Fruit fly (Drosophila melanogaster): Measurements from ENCODE around the gene Rcd-1.
A peak's percentile ranks its signal among the peaks of the same experiment; 100 is the strongest.

Rcd-1 gene

dm6 chrX:19683040-19683875 is 44.7 kb downstream of the Rcd-1 start, which contains the start of the genes dome and Ubqn (continued):
- TF ChIP-seq eyg (GFP tag; optimal IDR thresholded peaks at IDR 0.05) (no peak), NC2α (GFP tag; optimal IDR thresholded peaks at IDR 0.05) (no peak), Tbp (GFP tag; optimal IDR thresholded peaks at IDR 0.05) (no peak), Hr3 (GFP tag; optimal IDR thresholded peaks at IDR 0.05) (no peak), ewg (GFP tag; optimal IDR thresholded peaks at IDR 0.05) (peak; percentile 27), sd (tag; optimal IDR thresholded peaks at IDR 0.05) (no peak), pnt (GFP tag; optimal IDR thresholded peaks at IDR 0.05) (no peak), CG1832 (GFP tag; optimal IDR thresholded peaks at IDR 0.05) (peak; percentile 92), CG9876 (GFP tag; optimal IDR thresholded peaks at IDR 0.05) (no peak), Fer2 (tag; optimal IDR thresholded peaks at IDR 0.05) (no peak), chif (GFP tag; optimal IDR thresholded peaks at IDR 0.05) (no peak), CG9727 (GFP tag; optimal IDR thresholded peaks at IDR 0.05) (peak; percentile 22), nerfin-2 (GFP tag; IDR thresholded peaks at IDR 0.05; ENCODE audit: partially characterized antibody) (peak; percentile 93), HLHmδ (GFP tag; optimal IDR thresholded peaks at IDR 0.05) (no peak), usp (GFP tag; optimal IDR thresholded peaks at IDR 0.05) (no peak), p53 (GFP tag; optimal IDR thresholded peaks at IDR 0.05) (peak; percentile 41), exex (tag; optimal IDR thresholded peaks at IDR 0.05) (no peak), CTCF (GFP tag; optimal IDR thresholded peaks at IDR 0.05) (peak; percentile 76), CG7786 (GFP tag; optimal IDR thresholded peaks at IDR 0.05) (no peak), CG13424 (tag; optimal IDR thresholded peaks at IDR 0.05) (peak; percentile 3), seq (GFP tag; IDR thresholded peaks at IDR 0.05) (no peak), aop (GFP tag; IDR thresholded peaks at IDR 0.05) (no peak), fd96Cb (tag; optimal IDR thresholded peaks at IDR 0.05) (no peak), amos (GFP tag; IDR thresholded peaks at IDR 0.05; ENCODE audit: partially characterized antibody) (peak; percentile 86), tap (tag; optimal IDR thresholded peaks at IDR 0.05) (no peak), CG13624 (GFP tag; optimal IDR thresholded peaks at IDR 0.05) (peak; percentile 56), yki (optimal IDR thresholded peaks at IDR 0.05) (peak; percentile 92), sqz (GFP tag; optimal IDR thresholded peaks at IDR 0.05) (no peak), CG18599 (GFP tag; optimal IDR thresholded peaks at IDR 0.05) (peak; percentile 35), ato (GFP tag; IDR thresholded peaks at IDR 0.05; ENCODE audit: partially characterized antibody) (peak; percentile 82), CG4730 (GFP tag; IDR thresholded peaks at IDR 0.05) (no peak), GATAe (GFP tag; conservative IDR thresholded peaks at IDR 0.05) (no peak), unpg (GFP tag; optimal IDR thresholded peaks at IDR 0.05) (peak; percentile 7), scrt (GFP tag; optimal IDR thresholded peaks at IDR 0.05) (peak; percentile 18), zfh2 (GFP tag; optimal IDR thresholded peaks at IDR 0.05) (peak; percentile 27), sisA (GFP tag; IDR thresholded peaks at IDR 0.05) (no peak), CG10431 (GFP tag; optimal IDR thresholded peaks at IDR 0.05) (no peak), hth (optimal IDR thresholded peaks at IDR 0.05) (no peak), CrebB (tag; optimal IDR thresholded peaks at IDR 0.05) (no peak), phol (tag; optimal IDR thresholded peaks at IDR 0.05) (peak; percentile 54), Bdp1 (GFP tag; optimal IDR thresholded peaks at IDR 0.05) (no peak), pb (GFP tag; optimal IDR thresholded peaks at IDR 0.05) (no peak), cas (GFP tag; IDR thresholded peaks at IDR 0.05) (no peak), lmd (GFP tag; IDR thresholded peaks at IDR 0.05) (no peak), CG5245 (GFP tag; optimal IDR thresholded peaks at IDR 0.05) (no peak), CG12769 (tag; optimal IDR thresholded peaks at IDR 0.05) (peak; percentile 37), CG2202 (tag; optimal IDR thresholded peaks at IDR 0.05) (no peak), sim (GFP tag; IDR thresholded peaks at IDR 0.05) (no peak), CG4404 (GFP tag; IDR thresholded peaks at IDR 0.05) (no peak), Sry-δ (GFP tag; optimal IDR thresholded peaks at IDR 0.05) (peak; percentile 93), Rx (GFP tag; IDR thresholded peaks at IDR 0.05) (no peak)

Data from whole organism, embryonic.